Fruit fly (Drosophila melanogaster) Kc167 (cell line): ENCODE data around the gene CG10184.

Experiments
- Myc ChIP-seq: fragments of >200 bp; optimal IDR thresholded peaks from 2 replicates; lab custom pipeline; 2017; ENCODE audit warnings: missing external identifiers
- Sin3A ChIP-seq: fragments of >200 bp; optimal IDR thresholded peaks from 2 replicates; lab custom pipeline; 2018; ENCODE audit warnings: missing external identifiers
- h ChIP-seq: fragments of >200 bp; optimal IDR thresholded peaks from 3 replicates; lab custom pipeline; 2018; ENCODE audit warnings: missing external identifiers
- insv ChIP-seq: fragments of >200 bp; optimal IDR thresholded peaks from 3 replicates; lab custom pipeline; 2018; ENCODE audit warnings: missing external identifiers
- psq ChIP-seq: fragments of >200 bp; optimal IDR thresholded peaks from 2 replicates; lab custom pipeline; 2017; ENCODE audit warnings: missing external identifiers
- ttk ChIP-seq: sonication (Bioruptor generic); optimal IDR thresholded peaks from 2 replicates; lab custom pipeline; 2017; ENCODE audit warnings: missing external identifiers

CG10184 gene

DNA sequence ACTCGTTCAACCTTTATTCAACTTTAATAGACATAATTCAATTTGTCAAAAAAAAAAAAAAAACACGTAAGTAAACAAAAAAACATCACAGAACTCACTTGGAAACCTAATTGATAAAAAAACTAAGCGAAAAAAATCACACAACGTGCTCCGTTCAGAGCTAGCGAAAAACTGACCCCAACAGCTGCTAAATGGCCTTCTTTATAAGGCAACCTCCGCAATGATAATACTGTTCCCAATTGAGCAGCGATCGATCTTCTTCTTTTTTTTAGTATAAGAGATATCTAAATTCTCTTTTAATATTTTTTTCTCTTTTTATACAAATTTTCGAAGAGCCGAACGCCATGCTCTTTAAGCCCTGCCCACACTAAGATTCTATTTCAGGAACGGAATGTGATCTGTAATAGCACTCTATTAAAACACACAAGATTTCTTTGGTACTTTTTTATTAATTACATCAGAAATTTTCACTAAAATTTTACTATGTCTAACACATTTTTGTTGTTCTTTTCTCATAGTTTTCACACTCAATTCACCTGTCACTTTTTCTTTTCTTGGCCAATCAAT lies at the start of gene CG10184:
TSS of gene CG10184 (minus strand) at position 181 of the 567 bp plus-strand sequence.
- TF ChIP-seq insv (lab: Kevin White, UChicago) (no peak), Sin3A (lab: Kevin White, UChicago) (no peak), h (lab: Kevin White, UChicago) (no peak), ttk (lab: Kevin White, UChicago) (no peak)

DNA sequence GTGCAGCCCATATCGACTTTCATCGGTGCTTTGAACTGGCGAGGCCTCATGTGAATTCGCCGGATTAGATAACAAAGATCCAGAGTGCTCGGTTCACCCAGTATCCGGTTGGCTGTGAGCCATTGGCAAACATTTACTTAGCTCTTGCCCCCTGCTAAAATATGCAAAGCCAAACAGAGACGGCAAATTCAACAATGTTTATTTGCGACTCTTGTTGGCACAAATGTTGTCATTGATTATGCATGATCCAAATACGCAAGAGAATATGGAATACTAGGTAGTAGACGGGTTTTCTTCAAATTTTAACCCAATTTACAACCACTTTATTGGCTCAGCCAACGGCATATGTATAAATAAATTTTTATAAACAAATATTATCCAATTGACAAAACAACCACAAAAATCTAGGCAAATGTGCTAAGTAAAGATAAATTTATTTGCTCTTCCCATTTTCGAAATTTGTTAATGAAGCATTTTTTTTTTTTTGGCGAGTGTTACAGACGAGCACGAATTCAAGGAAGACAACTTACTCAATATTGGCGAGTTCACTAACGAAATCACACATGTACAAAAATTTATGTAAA lies 47.3 kb upstream of the CG10184 start:
- TF ChIP-seq h (lab: Kevin White, UChicago) (no peak), insv (lab: Kevin White, UChicago) (no peak), Myc (lab: Kevin White, UChicago) (no peak), psq (no peak), Sin3A (lab: Kevin White, UChicago) (no peak), ttk (lab: Kevin White, UChicago) (no peak)

DNA sequence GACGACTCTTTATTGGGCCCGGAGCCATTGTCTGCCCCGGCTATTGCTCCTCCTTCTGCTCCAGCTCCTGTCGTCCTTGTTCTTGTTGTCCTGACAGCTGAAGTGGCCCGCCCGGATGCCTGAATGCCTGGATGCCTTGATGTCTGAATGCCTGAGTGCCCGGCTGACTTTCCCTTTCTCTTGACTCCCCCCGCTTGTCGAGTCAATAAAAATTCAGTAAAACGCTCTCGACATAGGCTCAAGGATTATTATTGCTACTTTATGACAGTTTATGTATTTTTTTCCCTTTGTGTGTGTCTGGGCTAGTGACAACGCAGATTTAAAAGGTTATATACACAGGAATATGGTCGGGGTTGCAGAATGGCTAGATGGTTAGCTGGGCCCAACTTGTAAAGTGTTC lies 44.5 kb upstream of the CG10184 start:
- TF ChIP-seq ttk (lab: Kevin White, UChicago), result no peak
- TF ChIP-seq h (lab: Kevin White, UChicago), result no peak
- TF ChIP-seq Myc (lab: Kevin White, UChicago), result no peak
- TF ChIP-seq insv (lab: Kevin White, UChicago), result no peak
- TF ChIP-seq psq, result no peak
- no peak for TF ChIP-seq Sin3A (lab: Kevin White, UChicago)

DNA sequence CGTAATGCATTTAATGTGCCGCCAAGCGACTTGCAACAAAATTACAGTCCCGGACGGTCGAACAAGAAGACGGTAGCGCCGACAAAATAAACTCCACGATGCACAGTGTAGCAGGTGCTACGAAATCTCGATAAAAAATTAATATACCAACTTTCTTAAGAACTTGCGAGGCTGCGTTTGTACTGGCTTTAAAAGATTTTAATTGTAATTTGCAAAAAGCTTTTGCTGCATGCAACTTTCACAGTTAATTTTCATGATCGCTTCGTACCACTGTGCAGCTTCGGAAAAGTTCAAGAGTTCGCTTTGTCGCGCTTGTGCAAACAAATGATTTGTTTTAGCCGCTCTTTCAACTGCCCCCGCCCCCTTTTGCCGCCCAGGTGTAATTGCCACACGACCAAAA lies 40.9 kb upstream of the CG10184 start:
- TF ChIP-seq Myc (lab: Kevin White, UChicago) (no peak), ttk (lab: Kevin White, UChicago) (no peak), psq (no peak), h (lab: Kevin White, UChicago) (no peak), insv (lab: Kevin White, UChicago) (no peak), Sin3A (lab: Kevin White, UChicago) (no peak)

DNA sequence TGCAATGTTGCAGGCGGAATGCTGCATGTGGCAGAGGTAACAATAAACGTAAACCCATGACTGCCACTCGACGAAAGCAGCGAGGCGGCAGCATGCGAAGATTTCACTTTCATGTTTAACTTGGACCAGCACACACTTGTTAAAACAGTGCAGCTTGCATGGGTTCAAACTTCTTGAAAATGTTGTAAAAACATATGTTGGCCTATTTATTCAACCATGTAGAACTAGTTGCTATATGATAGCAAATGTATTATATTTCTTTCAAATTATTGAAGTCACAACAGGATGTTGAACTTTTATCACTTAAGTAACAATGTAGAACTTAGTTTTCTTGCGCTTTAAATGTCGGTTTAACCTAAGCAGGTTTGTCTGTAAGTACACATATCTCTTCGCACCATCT lies 37.5 kb upstream of the CG10184 start:
- TF ChIP-seq ttk (lab: Kevin White, UChicago) (no peak), insv (lab: Kevin White, UChicago) (no peak), Sin3A (lab: Kevin White, UChicago) (no peak), psq (no peak), h (lab: Kevin White, UChicago) (no peak), Myc (lab: Kevin White, UChicago) (no peak)

DNA sequence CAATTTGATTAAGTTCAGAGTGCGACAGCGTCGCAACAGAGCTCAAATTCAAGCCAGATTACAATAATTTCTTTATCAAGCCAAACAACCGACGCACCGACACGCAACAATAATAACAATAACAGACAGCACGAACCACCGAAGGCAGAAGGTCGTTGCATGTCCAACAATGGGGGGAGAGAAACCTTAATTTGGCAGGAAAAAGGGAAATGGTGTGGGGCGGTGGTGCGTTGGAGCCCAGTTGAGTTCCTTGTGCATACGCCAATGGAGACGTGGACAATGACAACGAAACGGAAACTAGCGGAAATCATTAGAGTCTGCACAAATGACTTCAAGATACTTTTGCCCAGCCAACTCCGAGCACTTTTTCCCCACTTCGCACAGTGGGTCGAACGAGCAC lies 34.3 kb upstream of the CG10184 start:
- TF ChIP-seq insv (lab: Kevin White, UChicago) (no peak), h (lab: Kevin White, UChicago) (no peak), Sin3A (lab: Kevin White, UChicago) (no peak), psq (no peak), Myc (lab: Kevin White, UChicago) (no peak), ttk (lab: Kevin White, UChicago) (no peak)

DNA sequence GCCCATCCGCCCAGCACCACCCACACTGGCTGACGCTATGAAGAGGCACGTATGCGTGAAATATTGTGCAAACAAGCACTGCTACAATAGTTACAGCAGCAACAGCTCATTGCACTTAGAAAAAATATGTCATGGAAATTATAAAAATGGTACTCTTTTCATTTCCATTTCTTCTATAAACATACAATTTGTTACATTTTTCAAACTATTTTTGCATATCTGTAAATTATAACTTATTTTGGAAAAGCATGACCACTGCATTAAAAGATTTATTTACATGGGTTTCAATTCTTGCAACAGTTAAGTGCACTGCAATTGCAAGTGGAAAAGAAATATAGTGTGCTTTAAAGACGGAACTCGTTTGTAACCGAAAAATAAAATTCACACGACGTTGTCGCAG lies 33.1 kb upstream of the CG10184 start:
- TF ChIP-seq ttk (lab: Kevin White, UChicago) (no peak), Sin3A (lab: Kevin White, UChicago) (no peak), h (lab: Kevin White, UChicago) (no peak), insv (lab: Kevin White, UChicago) (no peak), psq (no peak), Myc (lab: Kevin White, UChicago) (no peak)

DNA sequence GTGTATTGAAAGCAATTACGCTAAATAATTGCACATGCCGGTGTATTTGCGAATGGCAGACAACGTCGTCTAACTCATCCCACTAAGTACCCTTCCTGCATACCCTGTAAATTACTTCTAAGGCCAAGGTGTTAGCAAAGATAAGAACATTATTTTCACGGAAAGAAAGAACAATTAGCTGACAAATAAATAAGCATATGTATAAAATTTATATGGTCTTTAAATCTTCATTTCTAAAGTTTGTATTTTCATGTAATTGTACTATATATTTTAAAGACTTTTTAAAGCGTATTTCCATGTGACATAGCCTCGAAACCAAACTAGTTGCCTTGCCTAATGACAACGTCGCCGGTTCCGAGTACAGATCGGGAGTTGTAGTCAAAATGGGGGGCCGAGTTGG lies 32.0 kb upstream of the CG10184 start:
- TF ChIP-seq Myc (lab: Kevin White, UChicago) (no peak), psq (no peak), Sin3A (lab: Kevin White, UChicago) (no peak), ttk (lab: Kevin White, UChicago) (no peak), h (lab: Kevin White, UChicago) (no peak), insv (lab: Kevin White, UChicago) (no peak)

DNA sequence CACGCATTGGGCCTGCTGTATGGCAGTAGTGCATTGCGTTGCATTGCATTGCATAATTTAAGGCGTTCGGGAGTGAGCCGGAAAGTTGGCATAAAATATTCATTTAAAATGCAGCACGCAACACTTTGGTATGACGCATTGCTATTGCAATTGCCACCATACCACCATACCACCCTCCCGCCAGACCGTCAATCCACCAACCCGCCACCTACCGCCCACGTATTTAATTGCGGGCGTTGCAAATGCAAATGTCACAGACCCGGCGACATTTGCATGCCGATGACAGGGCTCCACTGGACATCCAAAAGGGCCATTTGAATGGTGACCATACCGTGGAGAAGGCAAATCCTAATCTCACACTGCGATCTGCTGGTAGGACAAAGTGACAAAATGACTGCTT lies 29.5 kb upstream of the CG10184 start:
- TF ChIP-seq insv (lab: Kevin White, UChicago) (no peak), Sin3A (lab: Kevin White, UChicago) (no peak), psq (no peak), h (lab: Kevin White, UChicago) (no peak), Myc (lab: Kevin White, UChicago) (no peak), ttk (lab: Kevin White, UChicago) (no peak)

DNA sequence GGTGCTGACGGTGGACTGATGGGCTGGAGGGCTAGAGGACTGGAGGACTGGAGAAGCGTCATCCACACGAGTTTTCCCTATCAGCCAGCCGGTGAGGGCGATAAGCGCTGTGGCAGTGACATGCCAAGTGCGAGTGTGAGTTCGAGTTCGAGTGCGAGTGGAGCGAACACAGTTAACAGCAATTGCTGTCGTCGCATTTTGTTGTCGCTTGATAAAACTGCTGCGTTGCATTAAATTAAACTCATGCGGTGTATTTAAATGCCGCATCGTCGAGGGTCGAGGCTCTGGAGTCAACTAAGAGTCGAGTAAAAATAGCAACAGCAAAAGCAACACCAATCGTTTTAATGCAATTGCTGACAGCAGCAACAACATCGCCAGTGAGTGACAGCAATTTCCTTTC lies 24.3 kb upstream of the CG10184 start:
- TF ChIP-seq Myc (lab: Kevin White, UChicago) (no peak), Sin3A (lab: Kevin White, UChicago) (no peak), ttk (lab: Kevin White, UChicago) (no peak), h (lab: Kevin White, UChicago) (no peak), psq (no peak), insv (lab: Kevin White, UChicago) (no peak)

DNA sequence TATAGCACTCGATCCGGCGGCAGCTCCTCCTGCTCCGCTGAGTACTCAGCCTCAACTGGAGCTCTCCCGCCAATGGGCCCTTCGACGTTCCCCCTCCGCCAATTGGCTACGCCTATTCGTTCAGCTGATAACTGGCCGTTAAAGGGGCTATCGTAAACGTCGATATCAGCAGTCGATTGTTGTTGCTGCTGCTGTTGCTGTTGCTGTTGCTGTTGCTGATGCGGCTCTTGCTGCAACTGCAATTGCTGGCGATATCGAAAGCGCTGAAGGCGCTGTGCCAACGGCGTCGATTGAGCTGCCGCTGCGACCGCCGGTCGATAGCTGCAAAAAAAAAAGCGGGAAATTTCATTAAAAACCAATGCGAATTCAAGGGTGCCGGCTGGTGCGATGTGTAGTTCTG lies 21.8 kb upstream of the CG10184 start:
- TF ChIP-seq Myc (lab: Kevin White, UChicago) (no peak), Sin3A (lab: Kevin White, UChicago) (no peak), insv (lab: Kevin White, UChicago) (no peak), ttk (lab: Kevin White, UChicago) (no peak), psq (no peak), h (lab: Kevin White, UChicago) (no peak)

DNA sequence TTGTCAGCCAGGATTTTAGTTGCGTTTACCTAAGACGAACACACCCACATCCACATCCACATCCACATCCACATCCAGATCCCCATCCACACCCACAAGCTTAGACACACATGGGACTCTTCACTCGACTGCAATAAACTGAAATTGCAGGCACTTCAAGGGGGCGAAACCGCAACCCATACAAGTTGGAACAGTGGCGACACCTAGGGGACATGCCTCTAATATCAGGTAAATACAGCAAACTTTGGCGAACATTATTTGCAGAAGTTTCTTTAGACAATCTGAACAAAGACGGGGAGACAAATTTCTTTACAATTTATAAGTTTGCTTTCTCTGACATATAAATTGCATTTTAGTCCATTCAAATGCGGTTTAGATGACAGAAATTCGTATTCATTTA lies 17.7 kb upstream of the CG10184 start:
- no peak for TF ChIP-seq Sin3A (lab: Kevin White, UChicago)
- no peak for TF ChIP-seq ttk (lab: Kevin White, UChicago)
- TF ChIP-seq insv (lab: Kevin White, UChicago), result no peak
- no peak for TF ChIP-seq h (lab: Kevin White, UChicago)
- TF ChIP-seq Myc (lab: Kevin White, UChicago), result no peak
